Fruit fly (Drosophila melanogaster): ENCODE data around the gene CG31516.
A peak's percentile ranks its signal among the peaks of the same experiment; 100 is the strongest.

The CG31516 gene

DNA sequence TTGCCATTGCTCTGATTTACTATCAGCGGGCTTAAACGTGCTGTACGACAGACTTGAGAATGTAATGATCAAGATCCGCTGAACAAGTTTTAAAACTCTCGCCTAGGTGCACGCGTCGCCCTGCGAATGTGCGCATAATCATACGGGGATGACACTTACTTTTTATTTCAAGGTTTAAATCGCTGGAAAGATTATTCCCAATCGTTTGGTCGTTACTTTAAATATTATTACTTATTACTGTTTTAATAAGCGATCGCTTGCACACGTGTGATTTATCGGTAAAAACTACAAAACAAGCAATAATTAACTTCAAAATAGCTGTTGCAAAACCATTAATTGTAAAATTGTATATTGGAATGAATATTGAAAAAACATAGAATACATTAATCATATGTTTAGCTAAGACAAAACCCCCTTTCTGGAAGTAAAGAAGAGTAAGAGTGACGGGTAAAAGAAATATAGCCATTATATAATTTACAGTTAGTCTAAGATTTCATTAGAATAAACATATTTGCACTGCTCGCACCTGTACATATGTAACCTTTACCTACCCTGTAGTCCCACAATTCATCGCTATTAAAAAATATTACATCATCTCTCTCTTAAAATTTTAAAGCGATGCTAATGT, 9.3 kb upstream of the CG31516 start, which contains the start of gene DhpD (continued):
- TF ChIP-seq row (GFP tag; IDR thresholded peaks at IDR 0.05) = peak; percentile 88
- TF ChIP-seq disco-r (GFP tag; optimal IDR thresholded peaks at IDR 0.05) = no peak
- peak; percentile 73 for TF ChIP-seq Hmr (GFP tag; optimal IDR thresholded peaks at IDR 0.05)
- TF ChIP-seq CG3847 (GFP tag; IDR thresholded peaks at IDR 0.05) = peak; percentile 70
- TF ChIP-seq Six4 (GFP tag; optimal IDR thresholded peaks at IDR 0.05) = peak; percentile 27
- no peak for TF ChIP-seq Sin3A (optimal IDR thresholded peaks at IDR 0.05)
- TF ChIP-seq Ptx1 (GFP tag; IDR thresholded peaks at IDR 0.05) = peak; percentile 77
- no peak for TF ChIP-seq ash1 (GFP tag; optimal IDR thresholded peaks at IDR 0.05)
- peak; percentile 78 for TF ChIP-seq CG13894 (tag; optimal IDR thresholded peaks at IDR 0.05)
- peak; percentile 92 for TF ChIP-seq Rfx (GFP tag; IDR thresholded peaks at IDR 0.05)
- peak; percentile 9 for TF ChIP-seq CG9437 (GFP tag; optimal IDR thresholded peaks at IDR 0.05)
- TF ChIP-seq ato (GFP tag; IDR thresholded peaks at IDR 0.05; ENCODE audit: partially characterized antibody) = peak; percentile 93
- no peak for TF ChIP-seq ham (GFP tag; IDR thresholded peaks at IDR 0.05)
- no peak for TF ChIP-seq gem (tag; optimal IDR thresholded peaks at IDR 0.05)
- no peak for TF ChIP-seq D (optimal IDR thresholded peaks at IDR 0.05)
- peak; percentile 39 for TF ChIP-seq D (GFP tag; optimal IDR thresholded peaks at IDR 0.05)
- TF ChIP-seq CG11560 (tag; IDR thresholded peaks at IDR 0.05) = peak; percentile 56; the same call in 1 of the 3 replicates
- peak; percentile 67 for TF ChIP-seq Aef1 (GFP tag; IDR thresholded peaks at IDR 0.05)
- peak; percentile 37 for TF ChIP-seq Myb (GFP tag; optimal IDR thresholded peaks at IDR 0.05)
- TF ChIP-seq ken (GFP tag; IDR thresholded peaks at IDR 0.05) = peak; percentile 81
- no peak for TF ChIP-seq tx (GFP tag; optimal IDR thresholded peaks at IDR 0.05)
- peak; percentile 29 for TF ChIP-seq ems (GFP tag; optimal IDR thresholded peaks at IDR 0.05)
- TF ChIP-seq chm (GFP tag; IDR thresholded peaks at IDR 0.05) = peak; percentile 30; the same call in 1 of the 2 replicates
- peak; percentile 68 for TF ChIP-seq Blimp-1 (GFP tag; optimal IDR thresholded peaks at IDR 0.05)
- no peak for TF ChIP-seq nau (GFP tag; optimal IDR thresholded peaks at IDR 0.05)
- peak; percentile 46; the same call in 1 of the 2 replicates for TF ChIP-seq al (GFP tag; IDR thresholded peaks at IDR 0.05)
- TF ChIP-seq z (GFP tag; IDR thresholded peaks at IDR 0.05) = no peak
- peak; percentile 86 for TF ChIP-seq CG9932 (GFP tag; IDR thresholded peaks at IDR 0.05)
- peak; percentile 60 for TF ChIP-seq Chrac-16 (GFP tag; optimal IDR thresholded peaks at IDR 0.05)
- no peak for TF ChIP-seq seq (GFP tag; IDR thresholded peaks at IDR 0.05)
- TF ChIP-seq CG43689 (GFP tag; IDR thresholded peaks at IDR 0.05) = peak; percentile 51; the same call in 1 of the 2 replicates
- no peak for TF ChIP-seq kni (GFP tag; optimal IDR thresholded peaks at IDR 0.05)
- TF ChIP-seq hth (optimal IDR thresholded peaks at IDR 0.05) = no peak
- TF ChIP-seq Med (GFP tag) = peak; percentile 93
- TF ChIP-seq CG17186 (GFP tag; optimal IDR thresholded peaks at IDR 0.05) = no peak
- TF ChIP-seq Taf1 (GFP tag; IDR thresholded peaks at IDR 0.05) = 0 out of 2 replicates have a peak, but pooled peaks have one; percentile 56
- TF ChIP-seq Lim3 (GFP tag; IDR thresholded peaks at IDR 0.05) = no peak
- peak; percentile 75 for TF ChIP-seq CG15269 (tag; optimal IDR thresholded peaks at IDR 0.05)
- TF ChIP-seq CG7556 (GFP tag; optimal IDR thresholded peaks at IDR 0.05) = peak; percentile 43
- no peak for TF ChIP-seq CG17568 (GFP tag; optimal IDR thresholded peaks at IDR 0.05)
- peak; percentile 75 for TF ChIP-seq CG7839 (tag; optimal IDR thresholded peaks at IDR 0.05)
- peak; percentile 76 for TF ChIP-seq CG17359 (tag; optimal IDR thresholded peaks at IDR 0.05)
- TF ChIP-seq CG16779 (GFP tag; IDR thresholded peaks at IDR 0.05) = peak; percentile 58
- TF ChIP-seq YL-1 (GFP tag; optimal IDR thresholded peaks at IDR 0.05) = no peak
- no peak for TF ChIP-seq CG33557 (GFP tag; optimal IDR thresholded peaks at IDR 0.05)
- peak; percentile 53 for TF ChIP-seq CG1602 (GFP tag; optimal IDR thresholded peaks at IDR 0.05)
- TF ChIP-seq Mad (GFP tag; optimal IDR thresholded peaks at IDR 0.05) = no peak
- peak; percentile 2 for TF ChIP-seq twi (tag; optimal IDR thresholded peaks at IDR 0.05)
- peak; percentile 81 for TF ChIP-seq B-H2 (GFP tag; optimal IDR thresholded peaks at IDR 0.05)
- TF ChIP-seq tio (GFP tag; optimal IDR thresholded peaks at IDR 0.05) = peak; percentile 49
- peak; percentile 80 for TF ChIP-seq HmgZ (tag; optimal IDR thresholded peaks at IDR 0.05)
